Worm (Caenorhabditis elegans) whole organism, L3 larva: ENCODE data around the gene cest-26.

ENCODE experiments used
- nhr-11 ChIP-seq: fragments of 150-350 bp; optimal IDR thresholded peaks from 2 replicates; lab custom pipeline; 2014; ENCODE audit warnings: missing biosample characterization, missing genetic modification characterization
- nhr-77 ChIP-seq: fragments of 150-350 bp; optimal IDR thresholded peaks from 2 replicates; lab custom pipeline; 2014; ENCODE audit warnings: missing biosample characterization, missing genetic modification characterization

DNA sequence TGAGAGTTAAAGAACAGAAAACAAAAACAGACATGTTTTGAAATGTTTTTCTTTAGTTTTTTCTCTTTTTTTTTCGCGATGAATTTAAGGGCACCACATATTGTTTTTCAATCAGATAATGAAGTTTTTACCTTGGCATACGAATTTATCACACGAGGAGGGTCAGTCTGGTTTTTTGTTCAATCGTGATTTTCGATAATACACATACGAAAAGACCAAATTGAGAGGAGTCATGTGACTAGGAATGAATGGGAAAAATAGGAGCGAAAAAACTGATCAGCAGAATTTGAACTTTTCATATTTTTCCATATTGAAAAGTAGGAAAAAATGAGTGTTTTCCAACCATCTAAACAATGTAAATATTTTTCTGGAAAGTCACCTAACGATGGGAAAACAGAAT, 51.0 kb downstream of the cest-26 start:
- TF ChIP-seq nhr-11 (tag; lab: Kevin White, UChicago) (no peak), nhr-77 (tag; lab: Kevin White, UChicago) (no peak)
